Fruit fly (Drosophila melanogaster): ENCODE data around the gene mth.

mth gene

DNA sequence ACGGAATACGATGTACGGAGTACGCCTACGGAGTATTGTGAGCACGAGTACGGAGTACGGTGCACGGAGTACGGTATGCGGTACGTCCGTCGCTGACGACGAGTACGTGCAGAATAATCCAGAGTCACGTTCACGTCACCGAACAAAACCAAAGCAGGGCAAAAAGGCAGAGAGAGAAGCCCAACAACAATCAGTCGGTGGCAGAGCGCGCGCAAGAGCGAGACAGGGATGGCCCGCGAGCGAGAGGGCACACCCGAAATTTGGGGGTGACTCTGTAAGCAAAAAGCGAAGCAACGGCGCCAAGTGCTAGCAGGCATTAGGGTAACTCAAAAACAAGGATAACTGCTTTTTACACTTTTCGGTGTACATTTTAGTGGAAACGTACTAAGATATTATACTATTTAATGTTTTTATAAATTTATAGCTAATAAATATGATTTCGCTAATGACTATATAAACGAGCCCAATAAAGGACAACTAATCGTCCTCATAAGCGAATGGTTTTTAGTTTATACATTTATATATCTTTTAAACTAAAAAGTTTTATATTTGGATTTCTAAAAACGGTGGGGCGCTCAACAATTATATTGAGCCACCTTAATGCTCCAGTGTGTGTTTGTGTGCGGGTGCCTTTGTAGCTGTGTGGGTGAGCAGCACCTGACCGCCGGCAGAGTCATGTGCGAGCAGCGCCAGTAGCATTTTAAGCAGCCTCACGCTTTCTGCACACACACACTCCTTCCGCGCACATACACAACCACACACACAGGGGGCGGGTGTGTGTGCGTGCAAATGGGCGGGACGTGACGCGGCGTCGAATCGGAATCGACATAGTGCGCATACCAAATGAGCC is 30.7 kb upstream of the mth start (continued):
- TF ChIP-seq sens-2 (GFP tag; IDR thresholded peaks at IDR 0.05): no peak
- peak; percentile 95 for TF ChIP-seq CG2712 (tag; optimal IDR thresholded peaks at IDR 0.05)
- peak; percentile 91 for TF ChIP-seq CG4328 (GFP tag; optimal IDR thresholded peaks at IDR 0.05)
- TF ChIP-seq CG42726 (GFP tag; IDR thresholded peaks at IDR 0.05; ENCODE audit: partially characterized antibody): no peak
- TF ChIP-seq gsb (GFP tag; IDR thresholded peaks at IDR 0.05): peak; percentile 11; the same call in 1 of the 2 replicates
- TF ChIP-seq CG8388 (GFP tag; optimal IDR thresholded peaks at IDR 0.05): peak; percentile 92
- peak; percentile 39 for TF ChIP-seq CTCF (GFP tag; optimal IDR thresholded peaks at IDR 0.05)
- TF ChIP-seq B-H1 (GFP tag; IDR thresholded peaks at IDR 0.05): peak; percentile 48; the same call in 2 of the 3 replicates
- peak; percentile 30 for TF ChIP-seq fd102C (GFP tag; optimal IDR thresholded peaks at IDR 0.05)
- TF ChIP-seq ewg (GFP tag; optimal IDR thresholded peaks at IDR 0.05): peak; percentile 27
- peak; percentile 85 for TF ChIP-seq nerfin-1 (tag; optimal IDR thresholded peaks at IDR 0.05)
- peak; percentile 86 for TF ChIP-seq gsb-n (tag; optimal IDR thresholded peaks at IDR 0.05)
- TF ChIP-seq ERR (GFP tag; optimal IDR thresholded peaks at IDR 0.05): no peak
- 0 out of 2 replicates have a peak, but pooled peaks have one; percentile 15 for TF ChIP-seq CG6272 (GFP tag; IDR thresholded peaks at IDR 0.05)
- peak; percentile 21; the same call in 1 of the 2 replicates for TF ChIP-seq Poxn (GFP tag; IDR thresholded peaks at IDR 0.05)
- no peak for TF ChIP-seq ab (GFP tag; optimal IDR thresholded peaks at IDR 0.05)
- peak; percentile 42 for TF ChIP-seq zfh2 (GFP tag; optimal IDR thresholded peaks at IDR 0.05)
- TF ChIP-seq CG2120 (GFP tag; optimal IDR thresholded peaks at IDR 0.05): peak; percentile 74
- peak; percentile 56; the same call in 1 of the 2 replicates for TF ChIP-seq E2f1 (GFP tag; IDR thresholded peaks at IDR 0.05)
- 0 out of 2 replicates have a peak, but pooled peaks have one; percentile 47 for TF ChIP-seq nerfin-2 (GFP tag; IDR thresholded peaks at IDR 0.05; ENCODE audit: partially characterized antibody)
- TF ChIP-seq Lhr (GFP tag; optimal IDR thresholded peaks at IDR 0.05): peak; percentile 75
- TF ChIP-seq CG34224 (GFP tag; IDR thresholded peaks at IDR 0.05; ENCODE audit: partially characterized antibody): no peak
- no peak for TF ChIP-seq Dad (GFP tag; optimal IDR thresholded peaks at IDR 0.05)
- TF ChIP-seq crol (GFP tag; IDR thresholded peaks at IDR 0.05): no peak
- TF ChIP-seq esg (GFP tag; conservative IDR thresholded peaks at IDR 0.05): peak; percentile 65; the same call in 1 of the 2 replicates
- TF ChIP-seq Six4 (GFP tag; optimal IDR thresholded peaks at IDR 0.05): peak; percentile 76
- TF ChIP-seq CG7987 (GFP tag; optimal IDR thresholded peaks at IDR 0.05): peak; percentile 68
- TF ChIP-seq CG14667 (GFP tag; IDR thresholded peaks at IDR 0.05): peak; percentile 57
- no peak for TF ChIP-seq CG8944 (GFP tag; optimal IDR thresholded peaks at IDR 0.05)
- TF ChIP-seq ems (GFP tag; optimal IDR thresholded peaks at IDR 0.05): peak; percentile 25
- TF ChIP-seq gcm2 (GFP tag; optimal IDR thresholded peaks at IDR 0.05): no peak
- TF ChIP-seq Ada2b (GFP tag; IDR thresholded peaks at IDR 0.05): peak; percentile 81
- peak; percentile 94 for TF ChIP-seq CG6765 (GFP tag; optimal IDR thresholded peaks at IDR 0.05)
- TF ChIP-seq Ets97D (GFP tag; optimal IDR thresholded peaks at IDR 0.05): no peak
- peak; percentile 86 for TF ChIP-seq org-1 (GFP tag; optimal IDR thresholded peaks at IDR 0.05)
- TF ChIP-seq CG12104 (GFP tag; optimal IDR thresholded peaks at IDR 0.05): peak; percentile 81
- peak; percentile 67 for TF ChIP-seq CG3847 (GFP tag; IDR thresholded peaks at IDR 0.05)
- TF ChIP-seq tgo (GFP tag; IDR thresholded peaks at IDR 0.05): peak; percentile 61
- TF ChIP-seq Scr (GFP tag; IDR thresholded peaks at IDR 0.05; ENCODE audit: partially characterized antibody): no peak
- peak in 1 of 3 experiments; percentile 7 for TF ChIP-seq Stat92E (GFP tag; optimal IDR thresholded peaks at IDR 0.05)
- TF ChIP-seq CG33557 (GFP tag; optimal IDR thresholded peaks at IDR 0.05): peak; percentile 91
- TF ChIP-seq lov (optimal IDR thresholded peaks at IDR 0.05): no peak
- no peak for TF ChIP-seq lov (GFP tag; IDR thresholded peaks at IDR 0.05)
- TF ChIP-seq CG9817 (tag; optimal IDR thresholded peaks at IDR 0.05): peak; percentile 87
- peak; percentile 62 for TF ChIP-seq E2f2 (GFP tag; IDR thresholded peaks at IDR 0.05)
- peak; percentile 76 for TF ChIP-seq CG1602 (GFP tag; optimal IDR thresholded peaks at IDR 0.05)
- TF ChIP-seq gce (GFP tag; IDR thresholded peaks at IDR 0.05): no peak
- peak; percentile 74 for TF ChIP-seq Atf6 (GFP tag; IDR thresholded peaks at IDR 0.05)
- TF ChIP-seq chinmo (GFP tag; IDR thresholded peaks at IDR 0.05; ENCODE audit: partially characterized antibody): no peak
